Fruit fly (Drosophila melanogaster) whole organism, embryonic: ENCODE measurements around the gene CG34163.

ENCODE experiments used
- ATbp ChIP-seq: fragments of 200-800 bp; sonication (Bioruptor generic); optimal IDR thresholded peaks from 2 replicates; lab custom pipeline; 2017; ENCODE audit warnings: missing biosample characterization, mild to moderate bottlenecking, missing genetic modification characterization, missing genetic modification reagents
- Ada2b ChIP-seq: fragments of 200-800 bp; sonication (Bioruptor generic); IDR thresholded peaks from 2 replicates; pipeline ENCODE4 v1.3.6; 2022; ENCODE audit warnings: missing biosample characterization, missing genetic modification characterization
- Asciz ChIP-seq: fragments of 200-800 bp; sonication (Bioruptor generic); optimal IDR thresholded peaks from 2 replicates; lab custom pipeline; 2017; ENCODE audit warnings: missing biosample characterization, mild to moderate bottlenecking, missing genetic modification characterization, missing genetic modification reagents
- CG11456 ChIP-seq: fragments of 200-800 bp; sonication (Bioruptor generic); IDR thresholded peaks from 3 replicates; pipeline ENCODE4 v1.3.6; 2022; ENCODE audit warnings: missing biosample characterization, missing genetic modification characterization
- CG12942 ChIP-seq: fragments of 200-800 bp; sonication (Bioruptor generic); optimal IDR thresholded peaks from 3 replicates; lab custom pipeline; 2016; ENCODE audit warnings: missing biosample characterization, missing genetic modification characterization
- CG13894 ChIP-seq: fragments of 200-800 bp; sonication (Bioruptor generic); optimal IDR thresholded peaks from 3 replicates; lab custom pipeline; 2018; ENCODE audit warnings: missing biosample characterization, mild to moderate bottlenecking, missing genetic modification characterization, moderate library complexity
- CG14441 ChIP-seq: fragments of 200-800 bp; sonication (Bioruptor generic); IDR thresholded peaks from 2 replicates; pipeline ENCODE4 v1.3.6; 2022; ENCODE audit warnings: missing biosample characterization, missing genetic modification characterization
- CG15479 ChIP-seq: fragments of 200-800 bp; sonication (Bioruptor generic); optimal IDR thresholded peaks from 3 replicates; lab custom pipeline; 2019; ENCODE audit warnings: missing biosample characterization, mild to moderate bottlenecking, missing genetic modification characterization, moderate library complexity
- CG16863 ChIP-seq: fragments of 200-800 bp; sonication (Bioruptor generic); optimal IDR thresholded peaks from 3 replicates; lab custom pipeline; 2016; ENCODE audit warnings: missing biosample characterization, missing genetic modification characterization
- CG17568 ChIP-seq: fragments of 200-800 bp; sonication (Bioruptor generic); optimal IDR thresholded peaks from 2 replicates; lab custom pipeline; 2018; ENCODE audit warnings: missing biosample characterization, mild to moderate bottlenecking, missing genetic modification characterization, moderate library complexity
- CG17802 ChIP-seq: fragments of 200-800 bp; sonication (Bioruptor generic); optimal IDR thresholded peaks from 2 replicates; lab custom pipeline; 2018; ENCODE audit warnings: missing biosample characterization, mild to moderate bottlenecking, missing genetic modification characterization, moderate library complexity
- CG18619 ChIP-seq: fragments of 200-800 bp; sonication (Bioruptor generic); optimal IDR thresholded peaks from 3 replicates; lab custom pipeline; 2017; ENCODE audit warnings: missing biosample characterization, mild to moderate bottlenecking, missing genetic modification characterization
- CG2120 ChIP-seq: fragments of 200-800 bp; sonication (Bioruptor generic); optimal IDR thresholded peaks from 3 replicates; lab custom pipeline; 2016; ENCODE audit warnings: missing biosample characterization, missing genetic modification characterization
- CG3838 ChIP-seq: fragments of 200-800 bp; sonication (Bioruptor generic); optimal IDR thresholded peaks from 3 replicates; lab custom pipeline; 2016; ENCODE audit warnings: missing biosample characterization, missing genetic modification characterization
- CG3995 ChIP-seq: fragments of 200-800 bp; sonication (Bioruptor generic); optimal IDR thresholded peaks from 3 replicates; lab custom pipeline; 2016; ENCODE audit warnings: missing biosample characterization, missing genetic modification characterization
- CG4360 ChIP-seq: fragments of 200-800 bp; sonication (Bioruptor generic); IDR thresholded peaks from 2 replicates; pipeline ENCODE4 v1.3.6; 2022; ENCODE audit warnings: missing biosample characterization, missing genetic modification characterization
- CG4617 ChIP-seq: fragments of 200-800 bp; sonication (Bioruptor generic); optimal IDR thresholded peaks from 3 replicates; lab custom pipeline; 2016; ENCODE audit warnings: missing biosample characterization, missing genetic modification characterization, borderline replicate concordance
- CG4730 ChIP-seq: fragments of 200-800 bp; sonication (Bioruptor generic); IDR thresholded peaks from 2 replicates; pipeline ENCODE4 v1.3.6; 2022; ENCODE audit warnings: missing biosample characterization, missing genetic modification characterization
- CG6683 ChIP-seq: fragments of 200-800 bp; sonication (Bioruptor generic); optimal IDR thresholded peaks from 2 replicates; lab custom pipeline; 2017; ENCODE audit warnings: missing biosample characterization, mild to moderate bottlenecking, missing genetic modification characterization, missing genetic modification reagents
- CG6854 ChIP-seq: fragments of 200-800 bp; sonication (Bioruptor generic); optimal IDR thresholded peaks from 3 replicates; lab custom pipeline; 2017; ENCODE audit warnings: missing biosample characterization, mild to moderate bottlenecking, missing genetic modification characterization
- CG9727 ChIP-seq: fragments of 200-800 bp; sonication (Bioruptor generic); optimal IDR thresholded peaks from 3 replicates; lab custom pipeline; 2017; ENCODE audit warnings: missing biosample characterization, mild to moderate bottlenecking, missing genetic modification characterization
- CHES-1-like ChIP-seq: fragments of 200-800 bp; sonication (Bioruptor generic); optimal IDR thresholded peaks from 2 replicates; lab custom pipeline; 2016; ENCODE audit warnings: missing biosample characterization, missing genetic modification characterization
- Dad ChIP-seq: fragments of 200-800 bp; sonication (Bioruptor generic); optimal IDR thresholded peaks from 3 replicates; lab custom pipeline; 2016; ENCODE audit warnings: missing biosample characterization, missing genetic modification characterization
- E2f1 ChIP-seq: fragments of 200-800 bp; sonication (Bioruptor generic); IDR thresholded peaks from 2 replicates; pipeline ENCODE4 v1.3.6; 2022; ENCODE audit warnings: missing biosample characterization, missing genetic modification characterization
- Gug ChIP-seq: fragments of 200-800 bp; sonication (Bioruptor generic); IDR thresholded peaks from 4 replicates; pipeline ENCODE4 v1.3.6; 2022; ENCODE audit warnings: missing biosample characterization, missing genetic modification characterization
- HLHmδ ChIP-seq: fragments of 200-800 bp; sonication (Bioruptor generic); optimal IDR thresholded peaks from 2 replicates; lab custom pipeline; 2018; ENCODE audit warnings: missing biosample characterization, mild to moderate bottlenecking, missing genetic modification characterization, moderate library complexity
- Hmr ChIP-seq: fragments of 200-800 bp; sonication (Bioruptor generic); optimal IDR thresholded peaks from 3 replicates; lab custom pipeline; 2017; ENCODE audit warnings: mild to moderate bottlenecking, missing biosample characterization, missing genetic modification reagents, missing genetic modification characterization
- Hr51 ChIP-seq, 2 experiments: fragments of 200-800 bp; sonication (Bioruptor generic); optimal IDR thresholded peaks; 2 replicates in 1 of 2; 3 replicates in 1 of 2; lab custom pipeline; 2016 to 2018; ENCODE audit warnings: missing biosample characterization in 2 of 2, missing genetic modification characterization in 2 of 2, mild to moderate bottlenecking in 1 of 2, moderate library complexity in 1 of 2
- Jarid2 ChIP-seq: fragments of 200-800 bp; sonication (Bioruptor generic); optimal IDR thresholded peaks from 3 replicates; lab custom pipeline; 2017; ENCODE audit warnings: mild to moderate bottlenecking, missing biosample characterization, missing genetic modification reagents, missing genetic modification characterization
- Lpt ChIP-seq: fragments of >200 bp; optimal IDR thresholded peaks from 2 replicates; lab custom pipeline; 2018; ENCODE audit warnings: missing biosample characterization, missing genetic modification characterization
- MTF-1 ChIP-seq: fragments of 200-800 bp; sonication (Bioruptor generic); optimal IDR thresholded peaks from 2 replicates; lab custom pipeline; 2018; ENCODE audit warnings: missing biosample characterization, mild to moderate bottlenecking, missing genetic modification characterization, borderline replicate concordance
- Mrtf ChIP-seq: fragments of 200-800 bp; sonication (Bioruptor generic); IDR thresholded peaks from 3 replicates; pipeline ENCODE4 v1.3.6; 2022; ENCODE audit warnings: missing biosample characterization, missing genetic modification characterization
- Nf-YC ChIP-seq: fragments of 200-800 bp; optimal IDR thresholded peaks from 3 replicates; lab custom pipeline; 2019; ENCODE audit warnings: missing biosample characterization, mild to moderate bottlenecking, missing genetic modification characterization, moderate library complexity
- Oli ChIP-seq: fragments of 200-800 bp; sonication (Bioruptor generic); optimal IDR thresholded peaks from 2 replicates; lab custom pipeline; 2018; ENCODE audit warnings: missing biosample characterization, mild to moderate bottlenecking, missing genetic modification characterization, moderate library complexity
- Opbp ChIP-seq: fragments of 200-800 bp; sonication (Bioruptor generic); IDR thresholded peaks from 3 replicates; pipeline ENCODE4 v1.3.6; 2022; ENCODE audit warnings: missing biosample characterization, missing genetic modification characterization; ENCODE audit not compliant: partially characterized antibody
- Ravus ChIP-seq: fragments of 200-800 bp; sonication (Bioruptor generic); IDR thresholded peaks from 2 replicates; pipeline ENCODE4 v1.3.6; 2022; ENCODE audit warnings: missing biosample characterization, missing genetic modification characterization
- abd-A ChIP-seq: fragments of 200-800 bp; sonication (Bioruptor generic); optimal IDR thresholded peaks from 3 replicates; lab custom pipeline; 2019; ENCODE audit warnings: missing biosample characterization, mild to moderate bottlenecking, missing genetic modification characterization, moderate library complexity
- ac ChIP-seq: fragments of 200-800 bp; sonication (Bioruptor generic); optimal IDR thresholded peaks from 3 replicates; lab custom pipeline; 2017; ENCODE audit warnings: missing biosample characterization, mild to moderate bottlenecking, missing genetic modification characterization
- bab2 ChIP-seq: fragments of 200-800 bp; sonication (Bioruptor generic); optimal IDR thresholded peaks from 2 replicates; lab custom pipeline; 2016; ENCODE audit warnings: missing biosample characterization, missing genetic modification characterization
- bbx ChIP-seq: fragments of 200-800 bp; sonication (Bioruptor generic); IDR thresholded peaks from 2 replicates; pipeline ENCODE4 v1.3.6; 2022; ENCODE audit warnings: missing biosample characterization, missing genetic modification characterization; ENCODE audit not compliant: partially characterized antibody
- danr ChIP-seq: fragments of 200-800 bp; sonication (Bioruptor generic); IDR thresholded peaks from 2 replicates; pipeline ENCODE4 v1.3.6; 2022; ENCODE audit warnings: missing biosample characterization, missing genetic modification characterization
- dmrt99B ChIP-seq: fragments of 200-800 bp; sonication (Bioruptor generic); optimal IDR thresholded peaks from 2 replicates; lab custom pipeline; 2018; ENCODE audit warnings: missing biosample characterization, mild to moderate bottlenecking, missing genetic modification characterization, moderate library complexity
- gfzf ChIP-seq: fragments of 200-800 bp; sonication (Bioruptor generic); optimal IDR thresholded peaks from 2 replicates; lab custom pipeline; 2016; ENCODE audit warnings: missing biosample characterization, mild to moderate bottlenecking, missing genetic modification characterization, moderate library complexity
- pb ChIP-seq: fragments of 200-800 bp; sonication (Bioruptor generic); optimal IDR thresholded peaks from 3 replicates; lab custom pipeline; 2016; ENCODE audit warnings: missing biosample characterization, missing genetic modification characterization
- ro ChIP-seq: fragments of 200-800 bp; sonication (Bioruptor generic); IDR thresholded peaks from 2 replicates; pipeline ENCODE4 v1.3.6; 2022; ENCODE audit warnings: missing biosample characterization, missing genetic modification characterization
- stc ChIP-seq: fragments of 200-800 bp; sonication (Bioruptor generic); IDR thresholded peaks from 2 replicates; pipeline ENCODE4 v1.3.6; 2022; ENCODE audit warnings: missing biosample characterization, missing genetic modification characterization
- tio ChIP-seq: fragments of 200-800 bp; sonication (Bioruptor generic); optimal IDR thresholded peaks from 2 replicates; lab custom pipeline; 2017; ENCODE audit warnings: missing biosample characterization, missing genetic modification characterization, inconsistent platforms
- tll ChIP-seq, 2 experiments: fragments of 200-800 bp in 1 of 2; fragments of >200 bp in 1 of 2; sonication (Bioruptor generic) in 1 of 2; optimal IDR thresholded peaks; 2 replicates each; lab custom pipeline; 2017 to 2019; ENCODE audit warnings: missing biosample characterization in 2 of 2, missing genetic modification characterization in 2 of 2, mild to moderate bottlenecking in 1 of 2, moderate library complexity in 1 of 2
- zfh1 ChIP-seq: fragments of 200-800 bp; sonication (Bioruptor generic); IDR thresholded peaks from 3 replicates; pipeline ENCODE4 v1.3.6; 2022; ENCODE audit warnings: missing biosample characterization, missing genetic modification characterization

Gene CG34163

dm6 chr2L:12010100-12010876, 22.2 kb downstream of the CG34163 start (continued):
- TF ChIP-seq CG17568 (GFP tag; lab: Kevin White, UChicago) (peak; percentile 51), abd-A (tag; lab: Kevin White, UChicago) (peak; percentile 87), CG6854 (GFP tag; lab: Kevin White, UChicago) (no peak), HLHmδ (GFP tag; lab: Kevin White, UChicago) (peak; percentile 68), E2f1 (GFP tag; lab: Robert Waterston, UW) (no peak), tll (GFP tag; optimal IDR thresholded peaks at IDR 0.05; lab: Kevin White, UChicago) (peak in 1 of 2 experiments; percentile 37), MTF-1 (GFP tag; lab: Kevin White, UChicago) (peak; percentile 58), CG17802 (tag; lab: Kevin White, UChicago) (peak; percentile 15), CG6683 (GFP tag; lab: Kevin White, UChicago) (peak; percentile 26), Hr51 (GFP tag; optimal IDR thresholded peaks at IDR 0.05; lab: Kevin White, UChicago) (peak in 1 of 2 experiments; percentile 44), danr (GFP tag; lab: Robert Waterston, UW) (no peak), Ada2b (GFP tag; lab: Robert Waterston, UW) (no peak), CG4730 (GFP tag; lab: Robert Waterston, UW) (no peak), Mrtf (no peak), CG9727 (peak; percentile 69), CG15479 (GFP tag; lab: Kevin White, UChicago) (peak; percentile 99), CG3838 (GFP tag; lab: Kevin White, UChicago) (peak; percentile 98), gfzf (GFP tag; lab: Kevin White, UChicago) (no peak), stc (GFP tag; lab: Robert Waterston, UW) (no peak), Ravus (GFP tag; lab: Robert Waterston, UW) (no peak), pb (peak; percentile 18), Jarid2 (no peak), Opbp (no peak), Asciz (GFP tag; lab: Kevin White, UChicago) (peak; percentile 12), ATbp (GFP tag; lab: Kevin White, UChicago) (peak; percentile 35), ro (GFP tag; lab: Robert Waterston, UW) (no peak), CG4360 (GFP tag; lab: Robert Waterston, UW) (no peak), CG2120 (GFP tag; lab: Kevin White, UChicago) (no peak), bbx (no peak), bab2 (GFP tag; lab: Kevin White, UChicago) (no peak), CG3995 (GFP tag; lab: Kevin White, UChicago) (no peak), Lpt (no peak), ac (GFP tag; lab: Kevin White, UChicago) (peak; percentile 14), Oli (tag; lab: Kevin White, UChicago) (no peak), CG14441 (GFP tag; lab: Robert Waterston, UW) (no peak), CG11456 (GFP tag; lab: Robert Waterston, UW) (no peak), CG16863 (no peak), zfh1 (GFP tag; lab: Robert Waterston, UW) (no peak), Dad (no peak), Hmr (GFP tag; lab: Kevin White, UChicago) (peak; percentile 84), CG13894 (peak; percentile 89), CG4617 (no peak), CG12942 (no peak), CG18619 (GFP tag; lab: Kevin White, UChicago) (no peak), dmrt99B (tag; lab: Kevin White, UChicago) (peak; percentile 55), Gug (GFP tag; lab: Robert Waterston, UW) (no peak), Nf-YC (tag; lab: Kevin White, UChicago) (peak; percentile 100), tio (GFP tag; lab: Kevin White, UChicago) (no peak), CHES-1-like (GFP tag; lab: Kevin White, UChicago) (no peak)
